Worm (Caenorhabditis elegans): ENCODE measurements around the gene Y37H2C.4.
"Not testable (repeated sequence)": the region's sequence is repeated elsewhere in the genome, so short reads cannot be mapped to it uniquely, and the experiment has no call there.

Y37H2C.4 gene

DNA sequence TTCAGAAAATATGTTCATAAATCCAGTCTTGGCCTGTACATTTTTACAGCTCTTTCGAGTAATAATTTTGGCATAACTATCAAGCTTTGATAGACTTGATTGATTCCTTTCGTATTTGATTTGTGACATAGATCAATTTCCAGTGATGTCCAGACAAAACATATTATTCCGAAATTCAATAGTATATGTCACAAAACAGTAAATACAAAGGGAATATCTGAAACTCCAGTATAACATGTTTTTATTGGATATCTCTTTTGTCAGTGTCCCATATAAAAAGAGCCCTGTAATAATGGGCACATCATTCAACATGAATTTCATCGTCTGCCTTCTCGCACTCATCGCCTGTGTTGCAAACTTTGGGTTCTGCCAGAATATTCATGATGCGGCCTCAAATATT is 20.1 kb downstream of the Y37H2C.4 start, which contains the start of gene Y51A2A.4:
Gene Y51A2A.4 (plus strand): TSS at position 301 of the 400 bp plus-strand sequence.
- TF ChIP-seq unc-62 (GFP tag; optimal IDR thresholded peaks at IDR 0.05) = no peak

ce11 chrV:18292295-18292694 is 21.8 kb downstream of the Y37H2C.4 start, which contains the start of gene Y51A2A.12:
Gene Y51A2A.12, plus strand, starts transcription at chrV:18292595.
- TF ChIP-seq unc-62 (GFP tag; optimal IDR thresholded peaks at IDR 0.05) = no peak

DNA sequence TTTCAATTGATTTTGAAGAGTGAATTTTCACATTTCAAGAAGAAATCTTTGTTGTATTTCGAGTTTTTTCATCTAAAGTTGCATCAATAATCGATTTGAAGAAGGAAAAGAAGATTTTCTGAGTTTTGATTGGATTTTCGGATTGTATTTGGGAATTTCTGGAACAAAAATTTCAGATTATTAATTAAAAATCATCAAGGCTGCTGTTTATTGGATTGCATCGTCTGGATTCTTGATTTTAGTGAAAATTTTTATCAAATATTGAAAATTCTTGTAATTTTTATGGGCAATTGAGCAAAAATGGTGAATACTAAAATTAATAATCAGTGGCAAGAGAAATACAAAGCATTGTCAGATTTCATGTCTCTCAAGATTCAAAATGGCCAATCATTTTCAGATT is 28.0 kb downstream of the Y37H2C.4 start, which contains the start of gene Y51A2A.5:
Gene Y51A2A.5 (plus strand): TSS at position 301 of the 400 bp plus-strand sequence.
- TF ChIP-seq unc-62 (GFP tag; optimal IDR thresholded peaks at IDR 0.05) = no peak

DNA sequence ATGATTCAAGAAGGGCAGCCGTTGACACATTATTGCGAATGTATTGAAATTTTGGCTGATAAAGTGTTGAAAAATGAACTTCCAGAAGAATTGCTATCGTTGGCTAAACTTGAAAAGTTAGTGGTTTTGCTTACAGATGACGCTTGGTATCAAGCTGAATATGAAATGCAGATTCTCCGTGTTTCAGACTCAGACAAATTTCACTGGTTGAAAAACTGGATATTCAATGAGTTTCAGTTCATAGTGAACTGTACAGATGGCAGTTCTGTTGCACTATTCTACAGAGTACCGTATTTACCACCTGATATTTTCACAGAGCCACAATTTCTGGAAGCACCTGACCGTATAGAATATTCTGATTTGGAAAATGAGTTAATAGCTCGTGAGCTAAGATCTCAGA is 28.8 kb downstream of the Y37H2C.4 start:
- TF ChIP-seq unc-62 (GFP tag; optimal IDR thresholded peaks at IDR 0.05) = no peak

DNA sequence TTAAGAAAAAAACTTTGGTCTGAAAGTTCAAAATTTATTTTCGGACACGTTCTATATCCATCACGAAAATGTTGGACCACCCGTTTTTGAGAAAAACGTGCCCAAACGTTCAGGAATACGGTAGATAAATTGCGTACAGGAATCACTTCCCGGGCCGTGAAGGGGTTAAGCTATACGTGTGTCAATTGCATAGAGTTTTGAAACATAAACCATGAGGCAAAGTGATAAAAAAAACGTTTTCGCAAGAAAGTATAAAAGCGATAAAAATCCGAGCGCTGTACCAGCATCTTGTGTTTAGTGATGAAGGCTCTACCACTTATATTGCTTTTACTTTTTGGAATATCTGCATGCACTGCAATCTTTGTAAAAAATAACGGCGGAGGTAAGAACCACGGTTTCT is 31.9 kb downstream of the Y37H2C.4 start, which contains the start of gene Y51A2A.6:
Gene Y51A2A.6 (plus strand): TSS at position 301 of the 400 bp plus-strand sequence.
- TF ChIP-seq unc-62 (GFP tag; optimal IDR thresholded peaks at IDR 0.05) = not testable (repeated sequence)

- no peak for TF ChIP-seq unc-62 (GFP tag; optimal IDR thresholded peaks at IDR 0.05)
Observed at ce11 chrV:18318312-18318711, 47.8 kb downstream of the Y37H2C.4 start, which contains the start of gene fbxb-119. Gene fbxb-119, plus strand, starts transcription at chrV:18318612.
